Fruit fly (Drosophila melanogaster) whole organism, wandering third instar larva: Measurements from ENCODE around the gene mbc.

Experiments
- Abd-B ChIP-seq: fragments of >200 bp; optimal IDR thresholded peaks from 2 replicates; lab custom pipeline; 2017; ENCODE audit warnings: missing biosample characterization, missing genetic modification characterization
- CG9705 ChIP-seq: fragments of 200-800 bp; sonication (Bioruptor generic); optimal IDR thresholded peaks from 2 replicates; lab custom pipeline; 2018; ENCODE audit warnings: missing biosample characterization, mild to moderate bottlenecking, missing genetic modification characterization
- Dif ChIP-seq: fragments of 200-275, 200-300 bp; sonication (Bioruptor generic); optimal IDR thresholded peaks from 2 replicates; lab custom pipeline; 2018; ENCODE audit warnings: missing biosample characterization, missing genetic modification characterization; ENCODE audit not compliant: partially characterized antibody
- HLH106 ChIP-seq: fragments of 200-800 bp; optimal IDR thresholded peaks from 3 replicates; lab custom pipeline; 2019; ENCODE audit warnings: missing biosample characterization, mild to moderate bottlenecking, missing genetic modification characterization, moderate library complexity
- dl ChIP-seq, 2 experiments: fragments of 175-275, 200-275 bp in 1 of 2; fragments of 200-275 bp in 1 of 2; sonication (Bioruptor generic); optimal IDR thresholded peaks; lab custom pipeline; 2018; ENCODE audit warnings: mild to moderate bottlenecking in 2 of 2, missing biosample characterization in 2 of 2, missing genetic modification characterization in 2 of 2, moderate library complexity in 2 of 2; ENCODE audit not compliant: partially characterized antibody in 2 of 2, insufficient read depth in 1 of 2
- dsf ChIP-seq: sonication (Bioruptor generic); optimal IDR thresholded peaks from 2 replicates; lab custom pipeline; 2016; ENCODE audit warnings: missing biosample characterization, missing genetic modification characterization, borderline replicate concordance
- tai ChIP-seq: sonication (Bioruptor generic); optimal IDR thresholded peaks from 2 replicates; lab custom pipeline; 2016; ENCODE audit warnings: missing biosample characterization, missing genetic modification characterization
- usp ChIP-seq: fragments of >200 bp; optimal IDR thresholded peaks from 2 replicates; lab custom pipeline; 2017; ENCODE audit warnings: missing biosample characterization, missing genetic modification characterization

dm6 chr3R:23820290-23820689 is 38.7 kb downstream of the mbc start:
- TF ChIP-seq usp (GFP tag; lab: Kevin White, UChicago) = no peak
- no peak for TF ChIP-seq Abd-B
- TF ChIP-seq HLH106 = no peak
- TF ChIP-seq Dif (GFP tag; lab: Kevin White, UChicago) = no peak
- TF ChIP-seq CG9705 (GFP tag; lab: Kevin White, UChicago) = no peak
- no peak for TF ChIP-seq dsf (GFP tag; lab: Kevin White, UChicago)
- no peak for TF ChIP-seq tai (GFP tag; lab: Kevin White, UChicago)
- TF ChIP-seq dl (GFP tag; optimal IDR thresholded peaks at IDR 0.05; lab: Kevin White, UChicago; ENCODE audit: insufficient read depth in 1 of 2, partially characterized antibody in 2 of 2) = no peak
